Worm (Caenorhabditis elegans): ENCODE measurements around the gene F47G3.3.

DNA sequence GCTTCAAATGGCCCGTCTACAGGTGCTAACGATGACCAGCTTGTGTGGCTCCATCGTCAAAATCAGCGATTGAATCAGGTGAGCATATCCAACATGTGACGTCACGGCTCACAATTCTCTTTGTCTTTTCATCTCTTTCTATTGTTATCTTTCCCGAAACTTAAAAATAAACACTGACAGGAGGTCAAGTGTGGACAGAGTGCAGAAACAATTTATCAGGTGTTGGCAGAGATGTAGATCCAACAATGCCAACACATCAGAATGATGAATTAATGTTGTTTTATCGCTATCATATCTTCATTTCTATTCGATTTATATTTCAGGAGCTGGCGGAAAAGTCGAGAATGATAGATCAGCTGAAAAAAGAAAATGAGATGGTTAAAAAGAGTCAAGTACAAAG, 27.8 kb upstream of the F47G3.3 start:
- TF ChIP-seq alr-1 (tag; optimal IDR thresholded peaks at IDR 0.05) (no peak), mab-5 (tag; optimal IDR thresholded peaks at IDR 0.05) (no peak), nhr-25 (tag; optimal IDR thresholded peaks at IDR 0.05) (no peak), mbf-1 (tag; optimal IDR thresholded peaks at IDR 0.05) (no peak), fos-1 (tag; optimal IDR thresholded peaks at IDR 0.05) (no peak), ztf-11 (tag; optimal IDR thresholded peaks at IDR 0.05) (no peak), ztf-4 (tag; optimal IDR thresholded peaks at IDR 0.05) (no peak), nhr-237 (tag; optimal IDR thresholded peaks at IDR 0.05) (no peak), ama-1 (optimal IDR thresholded peaks at IDR 0.05) (no peak), dmd-4 (tag; optimal IDR thresholded peaks at IDR 0.05) (no peak), lin-13 (GFP tag; optimal IDR thresholded peaks at IDR 0.05) (no peak), lin-11 (tag; optimal IDR thresholded peaks at IDR 0.05) (no peak)

Measured in whole organism, L2 larva.